Fruit fly (Drosophila melanogaster) whole organism, embryonic: Measurements from ENCODE around the gene ball.
A peak's percentile ranks its signal among the peaks of the same experiment; 100 is the strongest.

ENCODE experiments used
- Ada2b ChIP-seq: fragments of 200-800 bp; sonication (Bioruptor generic); IDR thresholded peaks from 2 replicates; pipeline ENCODE4 v1.3.6; 2022; ENCODE audit warnings: missing biosample characterization, missing genetic modification characterization
- Aef1 ChIP-seq: fragments of 200-800 bp; sonication (Bioruptor generic); IDR thresholded peaks from 3 replicates; pipeline ENCODE4 v1.3.6; 2022; ENCODE audit warnings: missing biosample characterization, missing genetic modification characterization
- CG10274 ChIP-seq: fragments of 200-800 bp; sonication (Bioruptor generic); optimal IDR thresholded peaks from 3 replicates; lab custom pipeline; 2017; ENCODE audit warnings: missing biosample characterization, mild to moderate bottlenecking, missing genetic modification characterization
- CG10543 ChIP-seq: fragments of 200-800 bp; sonication (Bioruptor generic); optimal IDR thresholded peaks from 3 replicates; lab custom pipeline; 2017; ENCODE audit warnings: missing biosample characterization, mild to moderate bottlenecking, missing genetic modification characterization, moderate library complexity
- CG11695 ChIP-seq: fragments of 200-800 bp; sonication (Bioruptor generic); IDR thresholded peaks from 3 replicates; pipeline ENCODE4 v1.3.6; 2022; ENCODE audit warnings: missing biosample characterization, missing genetic modification characterization
- CG11723 ChIP-seq: fragments of 200-800 bp; sonication (Bioruptor generic); optimal IDR thresholded peaks from 2 replicates; lab custom pipeline; 2017; ENCODE audit warnings: missing biosample characterization, mild to moderate bottlenecking, missing genetic modification characterization
- CG12071 ChIP-seq: fragments of 200-800 bp; sonication (Bioruptor generic); optimal IDR thresholded peaks from 3 replicates; lab custom pipeline; 2018; ENCODE audit warnings: missing biosample characterization, mild to moderate bottlenecking, missing genetic modification characterization
- CG12744 ChIP-seq: fragments of 200-800 bp; sonication (Bioruptor generic); optimal IDR thresholded peaks from 2 replicates; lab custom pipeline; 2016; ENCODE audit warnings: missing biosample characterization, missing genetic modification characterization
- CG13624 ChIP-seq: fragments of 200-800 bp; sonication (Bioruptor generic); optimal IDR thresholded peaks from 2 replicates; lab custom pipeline; 2016; ENCODE audit warnings: missing biosample characterization, missing genetic modification characterization
- CG14710 ChIP-seq: fragments of 200-800 bp; sonication (Bioruptor generic); optimal IDR thresholded peaks from 3 replicates; lab custom pipeline; 2019; ENCODE audit warnings: missing biosample characterization, mild to moderate bottlenecking, missing genetic modification characterization, moderate library complexity
- CG14965 ChIP-seq: fragments of 200-800 bp; sonication (Bioruptor generic); optimal IDR thresholded peaks from 2 replicates; lab custom pipeline; 2016; ENCODE audit warnings: missing biosample characterization, missing genetic modification characterization, borderline replicate concordance
- CG17385 ChIP-seq: fragments of 200-800 bp; sonication (Bioruptor generic); optimal IDR thresholded peaks from 3 replicates; lab custom pipeline; 2018; ENCODE audit warnings: missing biosample characterization, mild to moderate bottlenecking, missing genetic modification characterization
- CG17802 ChIP-seq: fragments of 200-800 bp; sonication (Bioruptor generic); optimal IDR thresholded peaks from 2 replicates; lab custom pipeline; 2018; ENCODE audit warnings: missing biosample characterization, mild to moderate bottlenecking, missing genetic modification characterization, moderate library complexity
- CG2875 ChIP-seq: fragments of 200-800 bp; sonication (Bioruptor generic); optimal IDR thresholded peaks from 2 replicates; lab custom pipeline; 2017; ENCODE audit warnings: missing biosample characterization, mild to moderate bottlenecking, missing genetic modification characterization, missing genetic modification reagents
- CG30020 ChIP-seq: fragments of 200-800 bp; optimal IDR thresholded peaks from 2 replicates; lab custom pipeline; 2019; ENCODE audit warnings: missing biosample characterization, mild to moderate bottlenecking, missing genetic modification characterization, moderate library complexity
- CG32772 ChIP-seq: fragments of 200-800 bp; sonication (Bioruptor generic); IDR thresholded peaks from 2 replicates; pipeline ENCODE4 v1.3.6; 2022; ENCODE audit warnings: missing biosample characterization, missing genetic modification characterization
- CG33557 ChIP-seq: fragments of 200-800 bp; sonication (Bioruptor generic); optimal IDR thresholded peaks from 2 replicates; lab custom pipeline; 2019; ENCODE audit warnings: missing biosample characterization, mild to moderate bottlenecking, missing genetic modification characterization, moderate library complexity
- CG3838 ChIP-seq: fragments of 200-800 bp; sonication (Bioruptor generic); optimal IDR thresholded peaks from 3 replicates; lab custom pipeline; 2016; ENCODE audit warnings: missing biosample characterization, missing genetic modification characterization
- CG3847 ChIP-seq: fragments of 200-800 bp; sonication (Bioruptor generic); IDR thresholded peaks from 2 replicates; pipeline ENCODE4 v1.3.6; 2022; ENCODE audit warnings: missing biosample characterization, missing genetic modification characterization
- CG4424 ChIP-seq: fragments of 200-800 bp; sonication (Bioruptor generic); optimal IDR thresholded peaks from 3 replicates; lab custom pipeline; 2016; ENCODE audit warnings: missing biosample characterization, missing genetic modification characterization
- CG4820 ChIP-seq: fragments of 200-800 bp; sonication (Bioruptor generic); optimal IDR thresholded peaks from 3 replicates; lab custom pipeline; 2016; ENCODE audit warnings: missing biosample characterization, missing genetic modification characterization
- CG6791 ChIP-seq: fragments of 200-800 bp; sonication (Bioruptor generic); IDR thresholded peaks from 3 replicates; pipeline ENCODE4 v1.3.6; 2022; ENCODE audit warnings: missing biosample characterization, missing genetic modification characterization; ENCODE audit not compliant: partially characterized antibody
- CG6813 ChIP-seq: fragments of 200-800 bp; sonication (Bioruptor generic); optimal IDR thresholded peaks from 2 replicates; lab custom pipeline; 2017; ENCODE audit warnings: missing biosample characterization, missing genetic modification characterization, mild to moderate bottlenecking, moderate library complexity, missing genetic modification reagents
- CG7357 ChIP-seq: fragments of 200-800 bp; sonication (Bioruptor generic); IDR thresholded peaks from 3 replicates; pipeline ENCODE4 v1.3.6; 2022; ENCODE audit warnings: missing biosample characterization, missing genetic modification characterization
- CG8388 ChIP-seq: fragments of 200-800 bp; sonication (Bioruptor generic); optimal IDR thresholded peaks from 2 replicates; lab custom pipeline; 2019; ENCODE audit warnings: missing biosample characterization, mild to moderate bottlenecking, missing genetic modification characterization, moderate library complexity
- D ChIP-seq, 2 experiments: fragments of 200-800 bp in 1 of 2; fragments of >200 bp in 1 of 2; sonication (Bioruptor generic) in 1 of 2; optimal IDR thresholded peaks; 2 replicates in 1 of 2; 3 replicates in 1 of 2; lab custom pipeline; 2017; ENCODE audit warnings: mild to moderate bottlenecking in 1 of 2, missing biosample characterization in 1 of 2, missing genetic modification characterization in 1 of 2, missing genetic modification reagents in 1 of 2
- Dll ChIP-seq: fragments of 200-800 bp; sonication (Bioruptor generic); IDR thresholded peaks from 4 replicates; pipeline ENCODE4 v1.3.6; 2022; ENCODE audit warnings: missing biosample characterization, missing genetic modification characterization; ENCODE audit not compliant: partially characterized antibody
- ERR ChIP-seq: fragments of 200-800 bp; sonication (Bioruptor generic); optimal IDR thresholded peaks from 2 replicates; lab custom pipeline; 2016; ENCODE audit warnings: missing biosample characterization, missing genetic modification characterization
- Elba2 ChIP-seq: fragments of 200-800 bp; sonication (Bioruptor generic); optimal IDR thresholded peaks from 3 replicates; lab custom pipeline; 2016; ENCODE audit warnings: missing biosample characterization, missing genetic modification characterization
- Ets65A ChIP-seq: fragments of 200-800 bp; sonication (Bioruptor generic); peaks from one replicate; lab custom pipeline; 2016; ENCODE audit warnings: missing biosample characterization, missing genetic modification characterization
- H2.0 ChIP-seq: fragments of 200-800 bp; sonication (Bioruptor generic); IDR thresholded peaks from 2 replicates; pipeline ENCODE4 v1.3.6; 2022; ENCODE audit warnings: missing biosample characterization, missing genetic modification characterization
- Hey ChIP-seq: fragments of 200-800 bp; sonication (Bioruptor generic); optimal IDR thresholded peaks from 3 replicates; lab custom pipeline; 2018; ENCODE audit warnings: missing biosample characterization, mild to moderate bottlenecking, missing genetic modification characterization
- Lpt ChIP-seq: fragments of >200 bp; optimal IDR thresholded peaks from 2 replicates; lab custom pipeline; 2018; ENCODE audit warnings: missing biosample characterization, missing genetic modification characterization
- MBD-R2 ChIP-seq: fragments of 200-800 bp; sonication (Bioruptor generic); IDR thresholded peaks from 2 replicates; pipeline ENCODE4 v1.3.6; 2022; ENCODE audit warnings: missing biosample characterization, missing genetic modification characterization
- Side ChIP-seq: fragments of 200-800 bp; sonication (Bioruptor generic); optimal IDR thresholded peaks from 2 replicates; lab custom pipeline; 2016; ENCODE audit warnings: missing biosample characterization, missing genetic modification characterization
- Trl ChIP-seq, 3 experiments: fragments of >200 bp in 2 of 3; fragments of 200-800 bp in 1 of 3; sonication (Bioruptor generic) in 1 of 3; optimal IDR thresholded peaks; 2 replicates in 1 of 3; 3 replicates in 2 of 3; lab custom pipeline; 2016 to 2017; ENCODE audit warnings: missing biosample characterization in 1 of 3, missing genetic modification characterization in 1 of 3
- cg ChIP-seq: fragments of 200-800 bp; sonication (Bioruptor generic); optimal IDR thresholded peaks from 3 replicates; lab custom pipeline; 2019; ENCODE audit warnings: missing biosample characterization, mild to moderate bottlenecking, missing genetic modification characterization, moderate library complexity
- chif ChIP-seq, 2 experiments: fragments of 200-800 bp; sonication (Bioruptor generic); optimal IDR thresholded peaks; 3 replicates each; lab custom pipeline; 2016; ENCODE audit warnings: missing biosample characterization in 2 of 2, missing genetic modification characterization in 2 of 2
- dati ChIP-seq: fragments of 200-800 bp; sonication (Bioruptor generic); IDR thresholded peaks from 2 replicates; pipeline ENCODE4 v1.3.6; 2022; ENCODE audit warnings: missing biosample characterization, missing genetic modification characterization
- dmrt99B ChIP-seq: fragments of 200-800 bp; sonication (Bioruptor generic); optimal IDR thresholded peaks from 2 replicates; lab custom pipeline; 2018; ENCODE audit warnings: missing biosample characterization, mild to moderate bottlenecking, missing genetic modification characterization, moderate library complexity
- gfzf ChIP-seq: fragments of 200-800 bp; sonication (Bioruptor generic); optimal IDR thresholded peaks from 2 replicates; lab custom pipeline; 2016; ENCODE audit warnings: missing biosample characterization, mild to moderate bottlenecking, missing genetic modification characterization, moderate library complexity
- gsb-n ChIP-seq: fragments of 200-800 bp; sonication (Bioruptor generic); optimal IDR thresholded peaks from 3 replicates; lab custom pipeline; 2018; ENCODE audit warnings: missing biosample characterization, mild to moderate bottlenecking, missing genetic modification characterization
- lov ChIP-seq, 2 experiments: fragments of 200-800 bp in 1 of 2; fragments of >200 bp in 1 of 2; sonication (Bioruptor generic) in 1 of 2; IDR thresholded peaks in 1 of 2; optimal IDR thresholded peaks in 1 of 2; 2 replicates in 1 of 2; 3 replicates in 1 of 2; pipeline versions ENCODE4 v1.3.6 to Lab custom; 2017 to 2022; ENCODE audit warnings: missing biosample characterization in 1 of 2, missing genetic modification characterization in 1 of 2
- p53 ChIP-seq: fragments of 200-800 bp; sonication (Bioruptor generic); optimal IDR thresholded peaks from 2 replicates; lab custom pipeline; 2016; ENCODE audit warnings: missing biosample characterization, missing genetic modification characterization
- phol ChIP-seq: fragments of 200-800 bp; sonication (Bioruptor generic); optimal IDR thresholded peaks from 3 replicates; lab custom pipeline; 2018; ENCODE audit warnings: missing biosample characterization, mild to moderate bottlenecking, missing genetic modification characterization, moderate library complexity
- ttk ChIP-seq: fragments of 200-800 bp; sonication (Bioruptor generic); IDR thresholded peaks from 2 replicates; pipeline ENCODE4 v2.1.2; 2022; ENCODE audit warnings: missing biosample characterization, missing genetic modification characterization
- vvl ChIP-seq: fragments of 200-800 bp; sonication (Bioruptor generic); IDR thresholded peaks from 2 replicates; pipeline ENCODE4 v1.3.6; 2022; ENCODE audit warnings: missing biosample characterization, missing genetic modification characterization
- z ChIP-seq: fragments of 200-800 bp; sonication (Bioruptor generic); IDR thresholded peaks from 3 replicates; pipeline ENCODE4 v1.3.6; 2022; ENCODE audit warnings: missing biosample characterization, missing genetic modification characterization
- zen2 ChIP-seq: fragments of 200-800 bp; sonication (Bioruptor generic); IDR thresholded peaks from 3 replicates; pipeline ENCODE4 v1.3.6; 2022; ENCODE audit warnings: missing biosample characterization, missing genetic modification characterization; ENCODE audit not compliant: partially characterized antibody

The ball gene

DNA sequence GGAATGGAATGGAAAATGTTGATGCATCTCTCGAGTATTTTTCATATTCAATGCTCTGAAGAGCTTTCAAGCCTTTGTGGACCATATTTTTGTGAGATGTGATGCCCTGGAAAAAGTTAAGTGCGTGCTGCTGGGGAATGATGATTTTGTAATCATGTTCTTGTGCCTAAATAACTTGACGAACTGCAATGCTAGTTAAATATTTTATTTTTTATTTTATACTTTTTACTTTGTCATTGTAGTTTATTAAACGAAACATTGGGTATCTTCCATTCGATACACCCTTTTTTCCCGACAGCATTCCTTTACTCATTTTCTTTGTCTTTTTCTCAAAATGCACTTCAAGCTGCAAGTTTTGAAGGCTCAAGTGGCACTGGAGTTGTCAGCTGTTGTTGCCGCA is 33.4 kb upstream of the ball start (continued):
- TF ChIP-seq Trl (optimal IDR thresholded peaks at IDR 0.05; lab: Kevin White, UChicago) = no peak
- TF ChIP-seq Trl (GFP tag; optimal IDR thresholded peaks at IDR 0.05; lab: Kevin White, UChicago) = no peak
- TF ChIP-seq cg (GFP tag; lab: Kevin White, UChicago) = no peak
- no peak for TF ChIP-seq D (optimal IDR thresholded peaks at IDR 0.05; lab: Kevin White, UChicago)
- peak; percentile 50 for TF ChIP-seq D (GFP tag; optimal IDR thresholded peaks at IDR 0.05; lab: Kevin White, UChicago)
- no peak for TF ChIP-seq CG33557 (GFP tag; lab: Kevin White, UChicago)
- no peak for TF ChIP-seq CG10543 (GFP tag; lab: Kevin White, UChicago)
- no peak for TF ChIP-seq MBD-R2 (GFP tag; lab: Robert Waterston, UW)
- no peak for TF ChIP-seq CG6813
- peak; percentile 28 for TF ChIP-seq CG14710 (tag; lab: Kevin White, UChicago)
- peak; percentile 57 for TF ChIP-seq CG2875 (GFP tag; lab: Kevin White, UChicago)
- no peak for TF ChIP-seq lov (optimal IDR thresholded peaks at IDR 0.05; lab: Kevin White, UChicago)
- peak; percentile 67; the same call in 1 of the 3 replicates for TF ChIP-seq lov (GFP tag; IDR thresholded peaks at IDR 0.05; lab: Robert Waterston, UW)
- no peak for TF ChIP-seq CG7357 (GFP tag; lab: Robert Waterston, UW)
- TF ChIP-seq CG4424 (GFP tag; lab: Kevin White, UChicago) = peak; percentile 54
- TF ChIP-seq vvl (GFP tag; lab: Robert Waterston, UW) = peak; percentile 86
- TF ChIP-seq CG6791 (GFP tag; lab: Robert Waterston, UW) = no peak
- TF ChIP-seq phol (tag; lab: Kevin White, UChicago) = peak; percentile 56
- TF ChIP-seq CG14965 (GFP tag; lab: Kevin White, UChicago) = no peak
- TF ChIP-seq CG32772 (GFP tag; lab: Robert Waterston, UW) = peak; percentile 39; the same call in 1 of the 2 replicates
- peak; percentile 7 for TF ChIP-seq CG4820 (GFP tag; lab: Kevin White, UChicago)
- no peak for TF ChIP-seq CG10274 (GFP tag; lab: Kevin White, UChicago)
- no peak for TF ChIP-seq CG17802
- TF ChIP-seq ttk (GFP tag; lab: Robert Waterston, UW) = peak; percentile 54
- TF ChIP-seq CG13624 (GFP tag; lab: Kevin White, UChicago) = no peak
- TF ChIP-seq CG3847 (GFP tag; lab: Robert Waterston, UW) = no peak
- TF ChIP-seq Ets65A (GFP tag; lab: Kevin White, UChicago) = peak; percentile 47
- TF ChIP-seq p53 (GFP tag; lab: Kevin White, UChicago) = no peak
- TF ChIP-seq Elba2 = no peak
- no peak for TF ChIP-seq z (GFP tag; lab: Robert Waterston, UW)
- no peak for TF ChIP-seq CG30020 (tag; lab: Kevin White, UChicago)
- TF ChIP-seq H2.0 = peak; percentile 40; the same call in 1 of the 2 replicates
- TF ChIP-seq dmrt99B (tag; lab: Kevin White, UChicago) = peak; percentile 70
- no peak for TF ChIP-seq chif (GFP tag; optimal IDR thresholded peaks at IDR 0.05; lab: Kevin White, UChicago)
- no peak for TF ChIP-seq Side (GFP tag; lab: Kevin White, UChicago)
- TF ChIP-seq CG12071 = no peak
- no peak for TF ChIP-seq Lpt (GFP tag; lab: Kevin White, UChicago)
- no peak for TF ChIP-seq CG11695
- TF ChIP-seq zen2 = no peak
- TF ChIP-seq dati (GFP tag; lab: Robert Waterston, UW) = no peak
- peak; percentile 51 for TF ChIP-seq CG8388 (GFP tag; lab: Kevin White, UChicago)
- TF ChIP-seq Aef1 (GFP tag; lab: Robert Waterston, UW) = peak; percentile 46; the same call in 2 of the 3 replicates
- peak; percentile 25; the same call in 1 of the 2 replicates for TF ChIP-seq Ada2b (GFP tag; lab: Robert Waterston, UW)
- TF ChIP-seq Dll (GFP tag; lab: Robert Waterston, UW) = no peak
- no peak for TF ChIP-seq ERR (GFP tag; lab: Kevin White, UChicago)
- peak; percentile 8 for TF ChIP-seq gsb-n (tag; lab: Kevin White, UChicago)
- TF ChIP-seq CG17385 (GFP tag; lab: Kevin White, UChicago) = peak; percentile 35
- no peak for TF ChIP-seq CG3838 (GFP tag; lab: Kevin White, UChicago)
- no peak for TF ChIP-seq gfzf (GFP tag; lab: Kevin White, UChicago)
- TF ChIP-seq Hey (tag; lab: Kevin White, UChicago) = no peak
- no peak for TF ChIP-seq CG11723 (GFP tag; lab: Kevin White, UChicago)
- no peak for TF ChIP-seq CG12744
